Worm (Caenorhabditis elegans) whole organism, L3 larva: ENCODE measurements around the gene T06E8.8.

Source experiments
- ceh-16 ChIP-seq: sonication (generic microtip); optimal IDR thresholded peaks from 2 replicates; lab custom pipeline; 2017; ENCODE audit warnings: missing biosample characterization, missing genetic modification characterization
- nfya-1 ChIP-seq: sonication (generic microtip); optimal IDR thresholded peaks from 2 replicates; lab custom pipeline; 2017; ENCODE audit warnings: missing genetic modification characterization, mild to moderate bottlenecking, missing compliant biosample characterization, antibody characterized with exemption, moderate library complexity; ENCODE audit not compliant: insufficient read depth
- nhr-12 ChIP-seq: fragments of 150-350 bp; optimal IDR thresholded peaks from 2 replicates; lab custom pipeline; 2014; ENCODE audit warnings: missing biosample characterization, missing genetic modification characterization
- nhr-237 ChIP-seq: fragments of 150-350 bp; optimal IDR thresholded peaks from 2 replicates; lab custom pipeline; 2014; ENCODE audit warnings: missing biosample characterization, missing genetic modification characterization
- pha-4 ChIP-seq: fragments of 150-350 bp; optimal IDR thresholded peaks from 2 replicates; lab custom pipeline; 2014; ENCODE audit warnings: missing biosample characterization, missing genetic modification reagents, missing genetic modification characterization
- skn-1 ChIP-seq: fragments of 150-350 bp; optimal IDR thresholded peaks from 2 replicates; lab custom pipeline; 2014; ENCODE audit warnings: missing biosample characterization, missing genetic modification characterization
- snpc-4 ChIP-seq: fragments of 150-350 bp; optimal IDR thresholded peaks from 2 replicates; lab custom pipeline; 2014; ENCODE audit warnings: missing biosample characterization, missing genetic modification characterization
- zag-1 ChIP-seq: fragments of 150-350 bp; optimal IDR thresholded peaks from 2 replicates; lab custom pipeline; 2014; ENCODE audit warnings: missing biosample characterization, missing genetic modification characterization
- ztf-4 ChIP-seq: fragments of 150-350 bp; optimal IDR thresholded peaks from 2 replicates; lab custom pipeline; 2014; ENCODE audit warnings: missing biosample characterization, missing genetic modification characterization

DNA sequence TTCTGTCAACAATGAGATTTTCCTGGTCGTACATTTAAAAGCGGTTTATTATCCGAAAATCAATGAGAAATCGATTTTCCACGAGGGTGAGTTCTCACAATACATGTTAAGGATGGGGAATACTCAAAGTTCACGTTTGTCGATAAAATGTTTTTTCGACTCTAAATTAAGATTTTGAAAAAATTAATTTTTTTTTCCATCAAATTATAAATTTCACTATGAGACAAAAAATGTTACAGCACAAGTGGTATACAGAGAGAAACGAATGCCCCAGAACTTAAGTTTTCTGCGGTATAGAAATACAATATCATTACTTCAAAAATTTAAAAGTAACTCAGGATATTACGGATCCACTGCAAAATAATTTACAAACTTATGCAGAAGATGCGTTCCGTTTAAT, 34.7 kb downstream of the T06E8.8 start, which contains the start of gene R04B5.1:
- TF ChIP-seq ztf-4 = no peak
- no peak for TF ChIP-seq pha-4 (tag; lab: Kevin White, UChicago)
- no peak for TF ChIP-seq nhr-237 (tag; lab: Kevin White, UChicago)
- TF ChIP-seq snpc-4 (tag; lab: Kevin White, UChicago) = no peak
- TF ChIP-seq skn-1 (tag; lab: Kevin White, UChicago) = no peak
- no peak for TF ChIP-seq nfya-1 (tag; lab: Kevin White, UChicago)
- TF ChIP-seq nhr-12 (tag; lab: Kevin White, UChicago) = no peak
- no peak for TF ChIP-seq zag-1 (tag; lab: Kevin White, UChicago)
- no peak for TF ChIP-seq ceh-16 (tag; lab: Kevin White, UChicago)
